Worm (Caenorhabditis elegans): ENCODE measurements around the gene C49C3.7.

The C49C3.7 gene

DNA sequence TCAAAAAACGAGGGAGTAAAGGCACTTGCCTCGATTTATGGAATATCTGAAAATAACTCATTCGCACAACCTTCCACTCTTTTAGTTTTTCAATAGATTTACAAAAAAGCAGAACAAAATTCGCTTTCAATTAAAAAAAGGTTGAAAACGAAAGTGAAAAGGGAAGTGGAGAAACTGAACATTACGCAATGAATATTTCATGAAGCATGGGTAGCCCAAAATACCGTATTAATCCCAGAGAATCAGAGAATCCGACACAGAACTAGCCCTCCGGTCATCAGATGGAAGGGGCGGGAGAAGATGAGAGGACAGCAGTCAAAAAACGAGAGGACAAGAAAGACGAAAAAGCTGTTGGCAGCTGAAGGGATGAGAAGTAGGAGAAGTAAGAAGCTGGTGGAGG, 39.1 kb downstream of the C49C3.7 start, which contains the start of gene C30H6.5:
TSS of gene C30H6.5 (plus strand) at position 301 of the 400 bp plus-strand sequence.
- no peak for TF ChIP-seq lim-7 (GFP tag; IDR thresholded peaks at IDR 0.05)
- TF ChIP-seq pha-4 (GFP tag; IDR thresholded peaks at IDR 0.05), result no peak
- TF ChIP-seq pha-4 (tag; optimal IDR thresholded peaks at IDR 0.05), result no peak
- TF ChIP-seq hmg-1.1 (GFP tag; IDR thresholded peaks at IDR 0.05), result no peak
- TF ChIP-seq ceh-28 (tag; optimal IDR thresholded peaks at IDR 0.05), result no peak
- TF ChIP-seq hlh-11 (tag; optimal IDR thresholded peaks at IDR 0.05), result no peak
- no peak for TF ChIP-seq F10B5.3 (tag; optimal IDR thresholded peaks at IDR 0.05)
- TF ChIP-seq nhr-28 (tag; optimal IDR thresholded peaks at IDR 0.05), result no peak

DNA sequence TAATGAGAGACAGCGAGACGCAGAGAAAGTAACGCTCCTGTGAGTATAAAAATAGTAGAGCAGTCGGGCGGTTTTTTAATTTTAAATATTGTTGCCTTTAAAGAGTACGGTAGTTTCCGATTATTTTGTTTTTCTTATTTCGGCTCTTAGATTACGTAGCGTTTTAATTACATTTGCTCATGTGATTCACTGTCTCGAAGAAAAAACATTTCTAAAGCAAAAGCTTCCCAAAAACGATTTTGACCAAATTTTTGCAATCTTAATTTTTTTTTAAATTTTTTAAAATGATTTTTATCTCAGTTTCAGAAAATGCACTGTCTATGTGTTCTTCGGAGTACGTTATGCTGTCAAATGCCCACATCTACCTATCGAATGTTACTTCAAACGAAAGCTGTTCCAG, 43.8 kb downstream of the C49C3.7 start, which contains the start of gene haf-1:
TSS of gene haf-1 (plus strand) at position 301 of the 400 bp plus-strand sequence.
- TF ChIP-seq daf-16 (GFP tag; optimal IDR thresholded peaks at IDR 0.05) (no peak), daf-16 (tag; optimal IDR thresholded peaks at IDR 0.05) (peak; percentile 59), ama-1 (optimal IDR thresholded peaks at IDR 0.05) (no peak), snpc-1.2 (GFP tag; IDR thresholded peaks at IDR 0.05) (no peak), zfp-2 (tag; optimal IDR thresholded peaks at IDR 0.05) (no peak), ztf-11 (tag; optimal IDR thresholded peaks at IDR 0.05) (no peak), madf-9 (GFP tag; conservative IDR thresholded peaks at IDR 0.05) (no peak), dmd-9 (GFP tag; IDR thresholded peaks at IDR 0.05) (no peak)

DNA sequence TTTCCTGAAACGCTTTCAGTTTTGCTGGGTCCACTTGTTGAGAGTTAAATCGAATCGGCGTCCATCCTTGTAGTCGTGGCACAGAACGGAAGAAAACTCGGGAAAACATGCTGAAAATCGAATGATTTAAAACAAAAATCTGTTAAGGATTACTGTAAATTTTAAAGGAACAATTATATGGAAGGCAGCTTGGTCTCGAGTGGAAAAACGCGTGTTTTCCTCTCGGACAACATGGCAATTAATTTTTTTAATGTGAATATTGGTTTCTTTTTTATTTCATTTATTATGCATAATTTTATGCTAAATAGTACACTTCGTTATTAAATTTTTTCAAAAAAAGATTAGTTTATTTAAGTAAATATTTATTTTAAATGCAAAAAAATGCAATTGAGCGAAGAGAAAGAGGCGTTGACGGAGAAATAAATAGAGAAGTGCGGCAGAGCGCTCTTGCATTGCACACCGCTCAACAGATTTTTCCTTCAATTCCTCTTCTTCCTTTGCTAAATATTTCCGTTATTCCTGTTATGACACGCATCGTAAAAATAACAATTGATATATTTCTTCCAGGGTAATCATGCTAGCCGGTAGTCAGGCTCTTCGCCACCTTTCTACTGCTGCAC, 47.8 kb downstream of the C49C3.7 start, which contains the start of the genes C30H6.9 and dlat-2:
TSS of gene C30H6.9 (minus strand) at position 110 of the 620 bp plus-strand sequence.
TSS of gene dlat-2 (plus strand) at position 566 of the 620 bp plus-strand sequence.
- TF ChIP-seq F37D6.2 (tag; optimal IDR thresholded peaks at IDR 0.05) (no peak), F26F4.8 (GFP tag; conservative IDR thresholded peaks at IDR 0.05) (no peak), daf-16 (GFP tag; optimal IDR thresholded peaks at IDR 0.05) (no peak), daf-16 (tag; optimal IDR thresholded peaks at IDR 0.05) (peak; percentile 48), lin-1 (GFP tag; IDR thresholded peaks at IDR 0.05) (no peak), lsy-2 (tag; optimal IDR thresholded peaks at IDR 0.05) (peak in 1 of 2 experiments; percentile 43), ceh-62 (tag; optimal IDR thresholded peaks at IDR 0.05) (no peak), lin-38 (GFP tag; IDR thresholded peaks at IDR 0.05) (peak; percentile 85), snpc-1.2 (GFP tag; IDR thresholded peaks at IDR 0.05) (peak; percentile 71), spr-1 (tag; optimal IDR thresholded peaks at IDR 0.05) (no peak), nhr-48 (tag; optimal IDR thresholded peaks at IDR 0.05) (no peak), Y105C5A.15 (GFP tag; IDR thresholded peaks at IDR 0.05) (no peak), lin-15B (tag; optimal IDR thresholded peaks at IDR 0.05) (no peak), dpl-1 (GFP tag; optimal IDR thresholded peaks at IDR 0.05) (peak; percentile 50), mes-2 (tag; optimal IDR thresholded peaks at IDR 0.05; ENCODE audit: poor library complexity, severe bottlenecking) (peak; percentile 24), pha-4 (GFP tag; IDR thresholded peaks at IDR 0.05) (no peak), pha-4 (tag; optimal IDR thresholded peaks at IDR 0.05) (peak; percentile 40), dve-1 (tag; optimal IDR thresholded peaks at IDR 0.05; ENCODE audit: insufficient read depth) (peak; percentile 17), nhr-28 (tag; optimal IDR thresholded peaks at IDR 0.05) (peak; percentile 28)

DNA sequence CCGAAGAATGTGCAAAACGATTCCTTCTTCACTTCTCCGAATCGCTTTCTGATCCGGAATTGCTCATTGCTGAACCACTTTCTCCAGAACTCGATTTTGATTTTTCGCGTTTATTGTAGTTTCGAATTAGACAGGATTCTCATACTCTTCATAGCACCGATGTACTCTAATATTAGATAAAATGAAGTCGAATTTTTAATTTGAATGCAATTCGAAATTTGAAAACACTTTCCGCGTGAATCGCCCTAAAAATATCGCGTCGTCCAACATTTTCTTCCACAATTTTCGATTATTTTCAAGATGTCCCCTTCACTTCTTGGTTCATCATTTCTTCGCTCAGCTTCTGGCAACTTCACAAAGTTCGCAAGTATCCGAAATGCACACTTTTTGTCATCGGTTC, 49.7 kb downstream of the C49C3.7 start, which contains the start of gene C30H6.8:
TSS of gene C30H6.8 (plus strand) at position 301 of the 400 bp plus-strand sequence.
- TF ChIP-seq daf-16 (GFP tag; optimal IDR thresholded peaks at IDR 0.05) (no peak), daf-16 (tag; optimal IDR thresholded peaks at IDR 0.05) (no peak), unc-62 (GFP tag; optimal IDR thresholded peaks at IDR 0.05 in 1 of 2) (peak in 1 of 2 experiments; percentile 80), unc-62 (tag; optimal IDR thresholded peaks at IDR 0.05) (no peak)

DNA sequence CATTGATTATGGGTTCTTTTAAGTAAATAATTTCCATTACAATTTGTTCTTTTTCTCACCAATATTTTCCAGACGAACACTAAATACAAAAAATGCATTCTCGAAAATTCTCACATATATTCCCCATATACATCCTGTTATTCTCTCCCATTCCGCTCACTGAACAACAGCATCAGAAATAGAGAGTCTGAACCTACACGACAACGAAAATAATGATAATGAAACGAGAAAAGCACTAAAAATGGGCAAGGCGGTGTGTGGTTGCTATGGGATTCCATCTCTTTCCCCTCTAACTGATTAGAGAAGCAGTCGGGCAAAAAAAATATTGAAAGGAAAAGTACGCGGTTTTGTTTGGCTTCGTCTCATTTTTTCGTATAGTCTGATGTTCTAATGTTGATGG, 50.7 kb downstream of the C49C3.7 start, which contains the start of gene C30H6.12:
TSS of gene C30H6.12 (plus strand) at position 301 of the 400 bp plus-strand sequence.
- TF ChIP-seq unc-62 (GFP tag; optimal IDR thresholded peaks at IDR 0.05 in 1 of 2) (peak in 1 of 2 experiments; percentile 40), unc-62 (tag; optimal IDR thresholded peaks at IDR 0.05) (no peak), hmg-1.1 (GFP tag; IDR thresholded peaks at IDR 0.05) (no peak)

Measured in whole organism, L4 larva.